Worm (Caenorhabditis elegans): ENCODE results near the gene grd-13.

- no peak for TF ChIP-seq nhr-23 (tag; optimal IDR thresholded peaks at IDR 0.05)
- TF ChIP-seq unc-39 (tag; optimal IDR thresholded peaks at IDR 0.05): no peak
- TF ChIP-seq nhr-6 (tag; optimal IDR thresholded peaks at IDR 0.05): no peak
- no peak for TF ChIP-seq unc-62 (GFP tag; optimal IDR thresholded peaks at IDR 0.05)
- TF ChIP-seq ZK546.5 (tag; optimal IDR thresholded peaks at IDR 0.05): no peak
- no peak for TF ChIP-seq F13H6.1 (tag; optimal IDR thresholded peaks at IDR 0.05)
- no peak for TF ChIP-seq snpc-4 (tag; optimal IDR thresholded peaks at IDR 0.05)
- no peak for TF ChIP-seq zag-1 (tag; optimal IDR thresholded peaks at IDR 0.05)
Observed at ce11 chrIV:3481760-3482159, 43.6 kb downstream of the grd-13 start, which contains the start of gene srz-37.
